Fruit fly (Drosophila melanogaster) whole organism, prepupa: ENCODE data around the gene Chc.

Experiments used
- CG10631 ChIP-seq: fragments of 200-800 bp; sonication (Bioruptor generic); optimal IDR thresholded peaks from 2 replicates; lab custom pipeline; 2016; ENCODE audit warnings: missing biosample characterization, missing genetic modification characterization
- CG11294 ChIP-seq: fragments of 200-800 bp; sonication (Bioruptor generic); IDR thresholded peaks from 2 replicates; pipeline ENCODE4 v1.3.6; 2022; ENCODE audit warnings: missing biosample characterization, missing genetic modification characterization
- CG3032 ChIP-seq: fragments of 200-800 bp; optimal IDR thresholded peaks from 2 replicates; lab custom pipeline; 2019; ENCODE audit warnings: missing biosample characterization, mild to moderate bottlenecking, missing genetic modification characterization, moderate library complexity
- CG34406 ChIP-seq: fragments of 200-800 bp; sonication (Bioruptor generic); optimal IDR thresholded peaks from 3 replicates; lab custom pipeline; 2016; ENCODE audit warnings: missing biosample characterization, missing genetic modification characterization
- CG3919 ChIP-seq: fragments of 200-800 bp; sonication (Bioruptor generic); optimal IDR thresholded peaks from 3 replicates; lab custom pipeline; 2016; ENCODE audit warnings: missing biosample characterization, missing genetic modification characterization
- CG4318 ChIP-seq: fragments of 200-800 bp; sonication (Bioruptor generic); optimal IDR thresholded peaks from 3 replicates; lab custom pipeline; 2017; ENCODE audit warnings: missing biosample characterization, mild to moderate bottlenecking, missing genetic modification characterization
- CG6163 ChIP-seq: fragments of 200-800 bp; sonication (Bioruptor generic); IDR thresholded peaks from 3 replicates; pipeline ENCODE4 v1.3.6; 2022; ENCODE audit warnings: missing biosample characterization, missing genetic modification characterization
- CG6792 ChIP-seq: fragments of 200-800 bp; sonication (Bioruptor generic); optimal IDR thresholded peaks from 3 replicates; lab custom pipeline; 2016; ENCODE audit warnings: missing biosample characterization, missing genetic modification characterization
- CG6808 ChIP-seq: fragments of 200-800 bp; sonication (Bioruptor generic); optimal IDR thresholded peaks from 3 replicates; lab custom pipeline; 2017; ENCODE audit warnings: missing biosample characterization, missing genetic modification characterization, mild to moderate bottlenecking, moderate library complexity, missing genetic modification reagents
- CG7368 ChIP-seq: fragments of 200-800 bp; sonication (Bioruptor generic); optimal IDR thresholded peaks from 3 replicates; lab custom pipeline; 2016; ENCODE audit warnings: missing biosample characterization, missing genetic modification characterization
- CG8119 ChIP-seq: fragments of 200-800 bp; sonication (Bioruptor generic); IDR thresholded peaks from 3 replicates; pipeline ENCODE4 v1.3.6; 2022; ENCODE audit warnings: missing biosample characterization, missing genetic modification characterization
- CG9139 ChIP-seq: fragments of 200-800 bp; sonication (Bioruptor generic); optimal IDR thresholded peaks from 3 replicates; lab custom pipeline; 2017; ENCODE audit warnings: missing biosample characterization, mild to moderate bottlenecking, missing genetic modification characterization
- Eip75B ChIP-seq: fragments of 200-800 bp; sonication (Bioruptor generic); optimal IDR thresholded peaks from 3 replicates; lab custom pipeline; 2016; ENCODE audit warnings: missing biosample characterization, missing genetic modification characterization
- Eip78C ChIP-seq: fragments of 200-800 bp; sonication (Bioruptor generic); peaks from one replicate; lab custom pipeline; 2016; ENCODE audit warnings: missing biosample characterization, missing genetic modification characterization
- Eip93F ChIP-seq: fragments of 200-800 bp; sonication (Bioruptor generic); optimal IDR thresholded peaks from 2 replicates; lab custom pipeline; 2016; ENCODE audit warnings: missing biosample characterization, mild to moderate bottlenecking, missing genetic modification characterization
- Ets21C ChIP-seq: fragments of 200-800 bp; sonication (Bioruptor generic); optimal IDR thresholded peaks from 3 replicates; lab custom pipeline; 2016; ENCODE audit warnings: missing biosample characterization, missing genetic modification characterization
- Gug ChIP-seq: fragments of 200-800 bp; sonication (Bioruptor generic); IDR thresholded peaks from 2 replicates; pipeline ENCODE4 v1.3.6; 2022; ENCODE audit warnings: missing biosample characterization, missing genetic modification characterization
- Hr38 ChIP-seq: sonication (Bioruptor generic); optimal IDR thresholded peaks from 2 replicates; lab custom pipeline; 2016; ENCODE audit warnings: missing biosample characterization, missing genetic modification characterization
- Hr4 ChIP-seq: fragments of 200-800 bp; sonication (Bioruptor generic); optimal IDR thresholded peaks from 3 replicates; lab custom pipeline; 2016; ENCODE audit warnings: missing biosample characterization, missing genetic modification characterization
- Lpt ChIP-seq: fragments of 200-800 bp; sonication (Bioruptor generic); optimal IDR thresholded peaks from 3 replicates; lab custom pipeline; 2016; ENCODE audit warnings: missing biosample characterization, missing genetic modification characterization
- Met ChIP-seq: fragments of 200-800 bp; sonication (Bioruptor generic); optimal IDR thresholded peaks from 3 replicates; lab custom pipeline; 2016; ENCODE audit warnings: missing biosample characterization, missing genetic modification characterization
- OdsH ChIP-seq: fragments of 200-800 bp; sonication (Bioruptor generic); optimal IDR thresholded peaks from 3 replicates; lab custom pipeline; 2016; ENCODE audit warnings: missing biosample characterization, missing genetic modification characterization
- Smox ChIP-seq: fragments of 200-800 bp; sonication (Bioruptor generic); optimal IDR thresholded peaks from 3 replicates; lab custom pipeline; 2016; ENCODE audit warnings: missing biosample characterization, missing genetic modification characterization
- Sox15 ChIP-seq: fragments of 200-800 bp; sonication (Bioruptor generic); optimal IDR thresholded peaks from 3 replicates; lab custom pipeline; 2016; ENCODE audit warnings: missing biosample characterization, missing genetic modification characterization
- achi ChIP-seq: fragments of 200-800 bp; sonication (Bioruptor generic); optimal IDR thresholded peaks from 3 replicates; lab custom pipeline; 2016; ENCODE audit warnings: missing biosample characterization, missing genetic modification characterization
- acj6 ChIP-seq: fragments of 200-800 bp; sonication (Bioruptor generic); optimal IDR thresholded peaks from 3 replicates; lab custom pipeline; 2016; ENCODE audit warnings: missing biosample characterization, missing genetic modification characterization
- dac ChIP-seq: fragments of 200-800 bp; sonication (Bioruptor generic); optimal IDR thresholded peaks from 2 replicates; lab custom pipeline; 2017; ENCODE audit warnings: missing biosample characterization, mild to moderate bottlenecking, missing genetic modification characterization
- dsx ChIP-seq: fragments of 200-800 bp; optimal IDR thresholded peaks from 3 replicates; lab custom pipeline; 2019; ENCODE audit warnings: missing biosample characterization, mild to moderate bottlenecking, missing genetic modification characterization, moderate library complexity; ENCODE audit not compliant: poor library complexity, severe bottlenecking
- fd59A ChIP-seq: fragments of 200-800 bp; sonication (Bioruptor generic); optimal IDR thresholded peaks from 2 replicates; lab custom pipeline; 2017; ENCODE audit warnings: missing biosample characterization, mild to moderate bottlenecking, missing genetic modification characterization, missing genetic modification reagents
- fd85E ChIP-seq: fragments of 200-800 bp; sonication (Bioruptor generic); optimal IDR thresholded peaks from 3 replicates; lab custom pipeline; 2016; ENCODE audit warnings: missing biosample characterization, missing genetic modification characterization
- lz ChIP-seq: fragments of 200-800 bp; sonication (Bioruptor generic); optimal IDR thresholded peaks from 3 replicates; lab custom pipeline; 2016; ENCODE audit warnings: missing biosample characterization, missing genetic modification characterization
- pdm3 ChIP-seq: fragments of 200-800 bp; sonication (Bioruptor generic); optimal IDR thresholded peaks from 3 replicates; lab custom pipeline; 2016; ENCODE audit warnings: missing biosample characterization, missing genetic modification characterization
- salr ChIP-seq, 2 experiments: fragments of 200-800 bp; sonication (Bioruptor generic); optimal IDR thresholded peaks; 3 replicates each; lab custom pipeline; 2016 to 2018; ENCODE audit warnings: missing biosample characterization in 2 of 2, missing genetic modification characterization in 2 of 2, mild to moderate bottlenecking in 1 of 2
- spab ChIP-seq: fragments of 200-800 bp; sonication (Bioruptor generic); optimal IDR thresholded peaks from 2 replicates; lab custom pipeline; 2017; ENCODE audit warnings: missing biosample characterization, mild to moderate bottlenecking, missing genetic modification characterization, missing genetic modification reagents
- ss ChIP-seq, 2 experiments: fragments of 200-800 bp; sonication (Bioruptor generic); optimal IDR thresholded peaks; 2 replicates in 1 of 2; 3 replicates in 1 of 2; lab custom pipeline; 2017 to 2018; ENCODE audit warnings: mild to moderate bottlenecking in 2 of 2, missing biosample characterization in 2 of 2, missing genetic modification characterization in 2 of 2, moderate library complexity in 1 of 2
- svp ChIP-seq: fragments of 200-800 bp; sonication (Bioruptor generic); peaks from one replicate; lab custom pipeline; 2016; ENCODE audit warnings: missing biosample characterization, missing genetic modification characterization
- vri ChIP-seq: fragments of 200-800 bp; sonication (Bioruptor generic); optimal IDR thresholded peaks from 3 replicates; lab custom pipeline; 2016; ENCODE audit warnings: missing biosample characterization, mild to moderate bottlenecking, missing genetic modification characterization

Chc gene

DNA sequence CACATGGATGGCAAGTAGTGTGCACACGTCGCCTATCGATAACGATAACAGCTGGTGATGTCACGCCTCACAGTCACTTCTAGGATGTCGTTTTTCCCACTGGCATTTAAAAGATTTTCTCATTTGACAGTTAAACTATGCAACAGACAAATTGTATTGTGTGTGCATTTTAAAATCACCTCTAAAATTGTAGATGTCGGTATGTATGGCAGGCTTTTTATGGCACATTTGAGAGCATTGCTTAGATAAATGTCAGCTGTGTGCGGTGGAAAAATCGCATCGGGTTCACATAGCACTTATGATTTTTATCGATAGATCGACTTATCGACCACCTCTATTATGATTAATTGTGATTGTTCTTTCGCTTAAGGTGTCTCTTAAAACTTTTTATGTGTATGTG is 8.8 kb upstream of the Chc start, which contains the start of the genes ArgRS and CG8578 (continued):
- peak; percentile 20 for TF ChIP-seq CG6792 (GFP tag; lab: Kevin White, UChicago)
- TF ChIP-seq Ets21C (GFP tag; lab: Kevin White, UChicago): peak; percentile 44
- peak; percentile 58 for TF ChIP-seq CG10631 (GFP tag; lab: Kevin White, UChicago)
- TF ChIP-seq OdsH: peak; percentile 17
- peak; percentile 28 for TF ChIP-seq acj6 (GFP tag; lab: Kevin White, UChicago)
- TF ChIP-seq CG8119 (GFP tag; lab: Robert Waterston, UW): no peak
- TF ChIP-seq pdm3: no peak
- TF ChIP-seq salr (GFP tag; optimal IDR thresholded peaks at IDR 0.05; lab: Kevin White, UChicago): no peak
- TF ChIP-seq achi (GFP tag; lab: Kevin White, UChicago): no peak
- peak; percentile 72 for TF ChIP-seq Hr4
- TF ChIP-seq Smox (GFP tag; lab: Kevin White, UChicago): no peak
- TF ChIP-seq CG7368 (GFP tag; lab: Kevin White, UChicago): no peak
- peak; percentile 91 for TF ChIP-seq Eip78C (GFP tag; lab: Kevin White, UChicago)
- 0 out of 2 replicates have a peak, but pooled peaks have one; percentile 33 for TF ChIP-seq CG11294 (GFP tag; lab: Robert Waterston, UW)
- peak; percentile 74 for TF ChIP-seq lz (GFP tag; lab: Kevin White, UChicago)
- peak; percentile 27 for TF ChIP-seq Sox15 (GFP tag; lab: Kevin White, UChicago)
- TF ChIP-seq Gug (GFP tag; lab: Robert Waterston, UW): peak; percentile 78
- peak; percentile 69 for TF ChIP-seq CG3032
- no peak for TF ChIP-seq CG4318 (GFP tag; lab: Kevin White, UChicago)
- TF ChIP-seq CG6163 (GFP tag; lab: Robert Waterston, UW): no peak

DNA sequence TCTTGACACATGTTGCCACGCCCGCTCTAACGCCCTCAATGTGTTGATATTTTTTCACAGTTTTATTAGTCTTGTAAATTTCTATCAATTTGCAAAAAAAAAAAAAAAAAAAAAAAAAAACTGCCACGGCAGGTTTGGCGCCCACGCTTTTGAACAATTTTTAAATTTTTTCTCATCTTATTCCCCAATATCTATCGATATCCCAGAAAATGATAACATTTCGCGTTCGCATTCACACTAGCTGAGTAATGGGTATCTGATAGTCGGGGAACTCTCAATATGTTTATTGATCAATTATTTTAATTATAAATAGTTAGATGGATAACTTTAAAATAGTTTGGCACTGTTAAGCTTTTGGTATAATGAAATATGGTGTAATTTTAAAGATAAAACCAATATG is 6.1 kb upstream of the Chc start:
- TF ChIP-seq dsx (GFP tag; lab: Kevin White, UChicago) (no peak), Eip75B (GFP tag; lab: Kevin White, UChicago) (no peak)

DNA sequence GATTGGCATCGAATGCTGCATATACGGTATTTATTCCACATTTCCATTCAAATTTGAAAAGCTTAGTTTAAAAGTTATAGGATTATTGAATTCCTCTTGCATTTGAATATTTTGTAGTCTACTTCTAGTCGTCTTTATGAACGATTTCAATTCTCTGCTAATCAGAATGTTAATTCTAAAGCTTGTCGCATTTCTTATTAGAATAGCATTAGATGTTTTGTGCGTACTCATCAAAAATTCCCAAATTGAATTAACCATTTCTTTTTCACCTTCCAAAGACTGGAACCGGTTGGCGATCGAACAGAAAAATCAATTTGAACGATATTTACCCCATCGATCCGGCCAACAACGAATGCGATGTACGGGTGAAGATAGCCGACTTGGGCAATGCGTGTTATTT is 4.7 kb upstream of the Chc start:
- TF ChIP-seq CG9139 (GFP tag; lab: Kevin White, UChicago) (no peak), CG3919 (no peak), achi (GFP tag; lab: Kevin White, UChicago) (no peak), CG3032 (no peak), CG6163 (GFP tag; lab: Robert Waterston, UW) (no peak), Hr38 (GFP tag; lab: Kevin White, UChicago) (no peak), dac (GFP tag; lab: Kevin White, UChicago) (no peak), Met (GFP tag; lab: Kevin White, UChicago) (no peak), vri (no peak), Lpt (GFP tag; lab: Kevin White, UChicago) (no peak), CG34406 (no peak), svp (GFP tag; lab: Kevin White, UChicago) (no peak), OdsH (no peak), salr (GFP tag; optimal IDR thresholded peaks at IDR 0.05; lab: Kevin White, UChicago) (no peak)

DNA sequence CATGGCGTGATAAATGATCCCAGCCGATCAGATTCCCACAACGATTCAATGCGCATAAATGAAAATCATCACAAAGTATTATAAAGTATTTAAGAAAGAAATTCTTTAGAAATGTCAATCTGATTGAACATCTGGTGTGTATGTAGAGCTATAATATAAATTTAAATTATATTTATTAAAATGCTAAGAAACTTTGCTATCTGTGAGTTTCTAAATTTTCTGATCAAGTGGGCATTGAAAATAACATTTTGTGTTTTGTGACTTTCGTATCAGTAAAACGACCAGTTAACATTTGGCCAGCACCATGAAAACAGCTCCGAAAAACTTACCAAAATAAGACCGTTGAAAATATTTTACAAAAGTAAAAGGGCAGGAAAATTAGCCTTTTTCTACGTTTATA is 2.2 kb upstream of the Chc start, which contains the start of gene CG8565:
TSS of gene CG8565 (plus strand) at position 301 of the 400 bp plus-strand sequence.
- TF ChIP-seq Hr38 (GFP tag; lab: Kevin White, UChicago) (no peak), spab (no peak), acj6 (GFP tag; lab: Kevin White, UChicago) (no peak), OdsH (no peak), CG3919 (no peak), pdm3 (no peak), Sox15 (GFP tag; lab: Kevin White, UChicago) (no peak), CG11294 (GFP tag; lab: Robert Waterston, UW) (no peak)

DNA sequence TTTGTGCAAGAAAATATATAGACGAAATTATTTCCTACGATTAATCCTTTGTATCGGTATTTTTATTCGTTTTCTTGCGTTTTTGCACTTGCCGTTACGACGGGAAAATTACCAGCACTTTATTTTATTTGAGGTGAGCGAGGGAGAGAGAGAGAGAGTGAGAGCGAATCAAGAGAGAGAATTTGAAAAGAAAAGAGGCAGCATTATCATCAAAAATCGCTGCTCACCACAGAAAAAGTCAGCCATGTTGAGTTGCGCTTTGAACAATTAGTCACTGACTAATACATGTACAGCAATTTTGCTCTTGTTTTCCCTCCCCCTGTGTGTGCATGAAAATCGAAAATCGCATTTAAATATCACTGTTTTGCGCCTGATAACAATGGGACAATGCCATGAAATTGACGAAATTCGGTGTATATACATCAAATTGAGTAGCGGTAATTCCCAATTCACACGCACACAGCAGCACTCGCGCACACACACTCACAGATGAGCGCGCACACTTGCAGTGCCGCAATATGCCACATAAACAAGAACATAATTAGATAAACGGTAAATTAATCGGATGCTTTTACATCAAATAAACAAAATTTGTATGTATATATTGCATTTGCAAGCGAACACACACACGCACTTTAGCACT is 575 bp downstream of the Chc start:
- TF ChIP-seq fd59A (GFP tag; lab: Kevin White, UChicago) (no peak), fd85E (peak; percentile 15), Eip78C (GFP tag; lab: Kevin White, UChicago) (peak; percentile 47), CG6808 (GFP tag; lab: Kevin White, UChicago) (peak; percentile 22), ss (GFP tag; optimal IDR thresholded peaks at IDR 0.05; lab: Kevin White, UChicago) (peak; percentile 24 to 30), Eip93F (GFP tag; lab: Kevin White, UChicago) (peak; percentile 22), CG6163 (GFP tag; lab: Robert Waterston, UW) (no peak)
